Worm (Caenorhabditis elegans) whole organism, young adult: Measurements from ENCODE around the gene F59D12.2.

Experiments used
- Y53F4B.3 ChIP-seq: fragments of 200-800 bp; sonication (Bioruptor generic); IDR thresholded peaks from 2 replicates; pipeline ENCODE4 v1.3.6; 2022; ENCODE audit warnings: missing genetic modification reagents, missing genetic modification characterization, missing compliant biosample characterization
- ZK185.1 ChIP-seq: sonication (generic microtip); optimal IDR thresholded peaks from 2 replicates; lab custom pipeline; 2016; ENCODE audit warnings: mild to moderate bottlenecking, missing genetic modification characterization, missing compliant biosample characterization; ENCODE audit not compliant: poor library complexity, severe bottlenecking
- ama-1 ChIP-seq, 3 experiments: fragments of 150-350 bp in 1 of 3; sonication (generic microtip) in 2 of 3; optimal IDR thresholded peaks; 2 replicates each; lab custom pipeline; 2014 to 2018; ENCODE audit warnings: missing biosample characterization in 2 of 3, missing genetic modification characterization in 2 of 3, missing genetic modification reagents in 2 of 3
- fkh-3 ChIP-seq: sonication (generic microtip); optimal IDR thresholded peaks from 2 replicates; lab custom pipeline; 2016; ENCODE audit warnings: mild to moderate bottlenecking, missing genetic modification characterization, missing compliant biosample characterization
- lin-35 ChIP-seq, 3 experiments: fragments of 150-350 bp in 2 of 3; sonication (generic microtip) in 1 of 3; optimal IDR thresholded peaks; 2 replicates each; lab custom pipeline; 2014 to 2018; ENCODE audit warnings: missing biosample characterization in 3 of 3, missing genetic modification characterization in 3 of 3, missing genetic modification reagents in 3 of 3
- lin-40 ChIP-seq: sonication (generic microtip); optimal IDR thresholded peaks from 2 replicates; lab custom pipeline; 2016; ENCODE audit warnings: missing genetic modification characterization, mild to moderate bottlenecking, missing compliant biosample characterization, missing genotype, missing genetic modification reagents
- nhr-179 ChIP-seq: sonication (generic microtip); optimal IDR thresholded peaks from 2 replicates; lab custom pipeline; 2016; ENCODE audit warnings: mild to moderate bottlenecking, missing genetic modification characterization, missing compliant biosample characterization
- snpc-4 ChIP-seq, 5 experiments: fragments of 150-350 bp in 1 of 5; sonication (generic microtip) in 4 of 5; optimal IDR thresholded peaks; 2 replicates each; lab custom pipeline; 2014 to 2018; ENCODE audit warnings: missing genetic modification characterization in 5 of 5, missing biosample characterization in 3 of 5, antibody characterized with exemption in 2 of 5, mild to moderate bottlenecking in 2 of 5, missing compliant biosample characterization in 2 of 5, missing genotype in 2 of 5, moderate library complexity in 2 of 5, missing genetic modification reagents in 1 of 5
- unc-130 ChIP-seq: sonication (generic microtip); optimal IDR thresholded peaks from 2 replicates; lab custom pipeline; 2016; ENCODE audit warnings: missing genetic modification reagents, missing genetic modification characterization, missing compliant biosample characterization
- ztf-3 ChIP-seq: fragments of 200-800 bp; sonication (Bioruptor generic); optimal IDR thresholded peaks from 2 replicates; lab custom pipeline; 2018; ENCODE audit warnings: mild to moderate bottlenecking, missing genetic modification characterization, missing compliant biosample characterization

ce11 chrX:15633964-15634363, 41.6 kb downstream of the F59D12.2 start:
- TF ChIP-seq lin-35 (GFP tag; optimal IDR thresholded peaks at IDR 0.05; lab: Kevin White, UChicago) = no peak
- TF ChIP-seq ztf-3 = no peak
- TF ChIP-seq ZK185.1 = no peak
- no peak for TF ChIP-seq nhr-179
- TF ChIP-seq snpc-4 (GFP tag; optimal IDR thresholded peaks at IDR 0.05; lab: Kevin White, UChicago) = no peak
- no peak for TF ChIP-seq snpc-4 (tag; optimal IDR thresholded peaks at IDR 0.05; lab: Kevin White, UChicago)
- no peak for TF ChIP-seq fkh-3
- no peak for TF ChIP-seq Y53F4B.3 (GFP tag; lab: Robert Waterston, UW)
- TF ChIP-seq ama-1 (optimal IDR thresholded peaks at IDR 0.05; lab: Kevin White, UChicago) = no peak
- no peak for TF ChIP-seq ama-1 (GFP tag; optimal IDR thresholded peaks at IDR 0.05; lab: Kevin White, UChicago)
- TF ChIP-seq lin-40 = no peak
- TF ChIP-seq unc-130 (GFP tag; lab: Kevin White, UChicago) = no peak
